Fruit fly (Drosophila melanogaster): ENCODE results near the gene RAF2.

RAF2 gene

DNA sequence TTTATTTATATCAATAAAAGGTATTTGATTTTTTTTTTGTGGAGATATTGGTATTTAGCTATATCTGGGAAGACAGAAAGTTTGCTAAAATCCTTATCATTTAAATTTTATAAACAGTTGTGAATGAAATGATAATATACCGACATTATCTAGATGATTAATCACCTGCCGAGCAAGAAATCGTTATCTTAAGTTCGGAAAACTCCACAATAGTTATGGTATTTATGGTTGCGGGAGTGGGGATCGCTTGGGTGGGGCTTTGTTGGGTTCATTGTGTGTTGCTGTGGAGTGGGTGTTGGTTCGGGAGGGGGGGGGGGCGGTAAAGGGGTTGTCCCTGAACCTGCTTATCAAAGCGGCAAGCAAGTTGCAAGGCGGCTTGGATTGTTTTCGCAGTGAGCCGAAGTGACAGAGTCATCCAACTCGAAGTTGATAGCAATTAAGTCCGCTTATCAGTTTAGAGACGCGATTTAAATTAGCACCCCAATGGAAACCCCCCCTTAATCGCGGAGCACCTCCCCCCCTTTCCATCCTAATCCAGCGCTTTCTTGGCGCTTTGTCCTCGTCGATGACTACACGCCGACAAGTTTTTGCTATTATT lies 6.2 kb downstream of the RAF2 start:
- peak; percentile 8 for TF ChIP-seq noc (tag; optimal IDR thresholded peaks at IDR 0.05)

DNA sequence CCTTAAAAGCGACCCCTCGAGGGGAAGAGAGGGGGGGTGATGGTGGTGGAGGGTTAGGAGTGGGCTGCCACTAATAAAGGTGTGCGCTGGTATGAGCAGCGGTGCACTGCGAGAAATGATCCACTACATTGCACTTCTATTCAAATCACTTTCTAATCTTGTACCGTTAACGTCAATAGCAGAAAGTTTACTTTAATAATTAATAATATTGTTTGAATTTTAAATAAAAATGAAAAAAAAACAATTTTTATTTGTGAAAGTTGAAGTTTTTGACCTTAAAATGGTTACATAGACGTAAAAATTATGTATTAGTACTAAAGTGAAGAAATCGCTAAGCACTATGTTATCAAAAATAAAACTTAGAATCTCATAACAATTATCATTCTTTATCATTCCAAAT lies 6.7 kb downstream of the RAF2 start:
- TF ChIP-seq noc (tag; optimal IDR thresholded peaks at IDR 0.05): no peak

DNA sequence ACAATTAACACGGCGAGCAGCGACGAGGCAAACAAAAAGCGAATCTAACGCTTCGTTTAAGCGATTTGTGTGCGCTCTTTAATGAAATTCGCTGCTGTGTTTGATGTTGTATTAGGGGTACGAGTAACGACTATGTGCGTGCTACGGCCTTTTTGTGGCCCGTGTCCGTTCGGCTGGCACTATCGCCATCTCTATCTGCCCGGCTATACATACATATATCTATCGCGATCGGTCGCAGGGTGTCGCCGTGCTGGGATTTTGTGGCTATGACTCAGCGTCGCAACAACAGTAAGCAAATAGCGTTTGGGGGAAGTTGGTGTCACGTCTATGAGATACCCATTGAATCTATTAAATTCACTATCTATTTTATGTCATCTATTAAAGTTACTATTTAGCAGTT lies 7.6 kb downstream of the RAF2 start:
- TF ChIP-seq noc (tag; optimal IDR thresholded peaks at IDR 0.05): no peak

DNA sequence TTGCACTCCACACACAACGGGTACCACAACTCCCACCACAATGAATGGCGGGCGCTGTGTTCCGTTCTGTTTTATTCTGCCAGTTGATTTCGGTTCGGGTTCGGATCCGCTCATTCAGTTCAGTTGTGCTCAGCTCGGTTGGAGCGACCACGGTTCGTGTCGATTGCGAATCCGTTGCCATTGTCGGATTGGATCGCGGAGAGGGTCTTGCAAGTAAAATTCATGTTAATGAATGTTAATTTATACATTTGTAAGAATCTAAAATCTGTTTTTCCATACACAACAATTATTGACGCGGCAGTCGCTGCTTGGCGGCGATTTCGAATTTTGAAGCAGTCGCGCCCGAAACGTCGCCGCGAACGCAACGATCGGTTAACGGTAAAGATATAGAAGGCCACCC lies 8.4 kb downstream of the RAF2 start, which contains the start of gene Gagr:
TSS of gene Gagr (plus strand) at position 81 of the 400 bp plus-strand sequence.
- TF ChIP-seq noc (tag; optimal IDR thresholded peaks at IDR 0.05): no peak

DNA sequence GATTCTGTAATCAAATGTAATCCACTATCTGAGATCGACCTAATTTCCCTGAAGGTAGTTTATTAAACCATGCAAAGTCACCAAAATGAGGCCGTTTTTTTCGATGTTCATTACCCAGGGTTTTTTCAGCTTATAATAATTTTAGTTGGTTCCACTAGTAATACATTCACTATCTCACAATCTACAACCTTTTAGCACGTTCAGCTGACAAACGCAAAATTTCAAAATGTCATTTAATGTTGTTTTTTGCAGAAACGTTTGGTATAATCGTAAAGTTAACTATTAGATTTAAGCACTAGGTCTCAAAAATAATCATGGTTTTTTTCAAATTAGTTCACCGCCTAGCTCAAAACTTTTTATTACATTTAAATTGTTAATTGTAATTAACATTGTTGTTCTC lies 14.0 kb downstream of the RAF2 start, which contains the start of gene CG44836:
TSS of gene CG44836 (minus strand) at position 101 of the 400 bp plus-strand sequence.
- no peak for TF ChIP-seq noc (tag; optimal IDR thresholded peaks at IDR 0.05)

DNA sequence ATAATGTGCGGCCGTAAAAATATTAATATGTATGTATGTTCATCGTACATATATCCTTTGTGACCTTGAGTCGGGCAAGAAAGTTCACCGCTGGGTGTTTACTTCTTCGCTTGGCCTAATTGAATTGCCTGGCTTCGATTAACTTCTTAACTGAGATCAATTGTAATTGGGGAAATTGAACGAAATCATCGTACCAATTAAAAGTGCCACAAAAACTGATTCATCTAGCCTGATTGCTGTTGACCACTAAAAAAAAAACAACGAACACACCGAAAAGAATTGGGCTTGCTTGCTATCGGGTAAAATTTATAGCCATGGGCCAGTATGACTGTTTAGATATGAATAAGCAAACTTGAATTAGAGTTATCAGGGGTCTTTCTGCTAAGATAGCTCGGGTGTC lies 16.1 kb downstream of the RAF2 start:
- no peak for TF ChIP-seq noc (tag; optimal IDR thresholded peaks at IDR 0.05)

DNA sequence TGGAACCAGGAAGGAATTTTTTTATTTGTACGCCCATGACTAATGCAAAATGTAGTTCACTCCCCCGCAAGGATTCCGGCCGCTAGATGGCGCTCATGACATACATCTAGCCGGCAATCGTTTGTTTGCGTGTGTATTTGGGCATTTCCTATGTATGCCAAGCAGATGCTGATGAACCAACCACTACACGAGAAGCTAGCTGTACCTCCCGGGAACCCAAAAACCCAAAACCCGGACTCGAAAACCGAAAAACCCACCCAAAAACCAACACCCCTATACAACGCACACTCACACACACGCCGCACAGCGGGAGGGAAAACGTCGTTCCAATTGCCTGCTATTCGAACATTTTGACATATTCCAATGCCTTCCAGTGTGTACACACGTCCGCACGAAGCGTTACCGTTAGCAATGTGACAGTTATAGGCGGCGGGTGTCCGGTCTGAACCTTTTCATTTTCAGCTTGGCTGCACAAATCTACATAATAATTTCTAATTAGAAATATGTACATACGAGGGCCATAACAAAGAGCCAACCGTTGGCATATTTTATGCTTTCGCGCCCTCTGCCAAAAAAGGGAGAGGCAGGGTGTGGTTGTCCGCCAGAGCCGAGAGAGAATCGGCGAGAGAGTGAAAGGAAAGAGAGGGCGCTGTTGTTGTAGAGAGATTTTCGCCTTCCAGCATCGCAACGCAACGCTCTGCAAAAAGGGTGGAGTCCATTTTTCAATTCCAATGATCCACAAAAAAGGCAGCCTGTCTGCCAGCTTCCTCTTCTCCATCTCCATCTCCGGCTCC lies 21.9 kb downstream of the RAF2 start:
- TF ChIP-seq noc (tag; optimal IDR thresholded peaks at IDR 0.05): no peak

DNA sequence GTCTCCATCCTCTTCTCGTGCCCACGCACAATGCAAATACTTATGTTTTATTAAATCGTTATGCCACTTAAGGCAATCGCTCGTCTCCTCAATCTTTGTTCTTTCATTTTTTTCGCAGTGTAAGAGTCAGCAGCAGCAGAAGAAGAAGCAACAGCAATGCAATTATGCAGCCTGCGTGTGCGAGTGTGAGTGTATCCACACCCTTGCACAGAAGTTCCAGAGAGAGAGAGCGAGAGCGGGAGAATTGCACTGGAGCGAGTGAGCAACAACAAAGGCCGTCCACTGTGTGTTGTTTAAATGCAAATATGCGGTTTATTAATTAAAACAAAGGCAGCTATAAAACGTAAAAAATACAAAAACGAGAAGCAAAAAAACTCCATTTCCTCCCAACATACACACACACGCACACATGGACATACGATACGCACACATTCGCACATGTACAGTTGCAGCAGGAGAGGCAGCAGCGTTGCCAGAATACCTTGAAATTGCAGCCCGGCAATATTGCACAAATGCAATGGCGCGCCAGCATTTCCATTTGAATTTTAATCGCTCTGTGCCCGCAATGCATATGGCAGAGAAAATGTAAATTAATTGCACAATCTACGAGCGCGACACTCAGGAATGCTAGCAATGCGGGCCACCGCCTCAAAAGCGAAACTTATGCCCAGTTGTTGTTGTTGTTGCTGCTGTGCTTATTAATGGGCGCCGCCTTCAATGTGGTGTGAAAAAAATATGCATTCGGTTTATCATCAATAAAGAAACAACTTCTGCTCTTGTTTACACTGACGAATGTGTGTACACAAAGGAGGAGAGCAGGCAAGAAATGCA lies 22.7 kb downstream of the RAF2 start:
- no peak for TF ChIP-seq noc (tag; optimal IDR thresholded peaks at IDR 0.05)

DNA sequence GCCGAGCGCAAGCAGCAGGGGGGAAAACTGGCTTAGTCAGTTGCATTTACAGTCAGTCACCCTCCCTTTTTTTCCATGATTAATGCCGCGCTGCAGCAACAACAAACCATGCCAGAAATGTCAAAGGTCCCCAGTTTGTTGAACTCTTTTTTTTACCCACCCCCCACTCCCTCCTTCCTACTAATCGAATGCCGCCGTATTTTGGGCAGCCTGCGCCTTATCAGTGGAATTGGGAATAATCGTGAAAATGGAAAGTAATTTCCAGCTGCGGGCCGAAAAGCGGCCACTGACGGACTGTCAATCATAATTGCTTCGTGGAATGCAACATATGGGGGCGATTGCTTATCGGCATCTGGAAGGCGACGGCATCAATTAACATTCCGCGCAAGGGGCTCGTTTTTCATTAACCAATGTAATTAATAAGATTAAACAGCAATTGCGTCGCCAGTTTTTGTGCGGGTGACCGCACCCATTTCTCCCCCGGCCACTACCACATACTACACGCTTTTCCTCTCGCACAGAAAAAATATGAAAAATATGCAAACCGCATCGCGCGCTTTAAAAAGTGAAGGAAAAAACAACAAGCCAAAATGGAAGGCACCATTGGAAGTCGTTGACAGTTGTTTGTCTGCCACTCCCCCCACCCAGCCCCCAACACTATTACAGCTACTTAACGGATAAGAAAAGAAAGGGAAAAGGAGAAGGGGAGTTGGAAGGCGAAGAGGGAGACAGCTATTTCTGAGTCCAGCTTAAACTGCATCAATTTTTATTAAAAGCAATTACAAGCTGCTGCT lies 23.5 kb downstream of the RAF2 start:
- TF ChIP-seq noc (tag; optimal IDR thresholded peaks at IDR 0.05): no peak

DNA sequence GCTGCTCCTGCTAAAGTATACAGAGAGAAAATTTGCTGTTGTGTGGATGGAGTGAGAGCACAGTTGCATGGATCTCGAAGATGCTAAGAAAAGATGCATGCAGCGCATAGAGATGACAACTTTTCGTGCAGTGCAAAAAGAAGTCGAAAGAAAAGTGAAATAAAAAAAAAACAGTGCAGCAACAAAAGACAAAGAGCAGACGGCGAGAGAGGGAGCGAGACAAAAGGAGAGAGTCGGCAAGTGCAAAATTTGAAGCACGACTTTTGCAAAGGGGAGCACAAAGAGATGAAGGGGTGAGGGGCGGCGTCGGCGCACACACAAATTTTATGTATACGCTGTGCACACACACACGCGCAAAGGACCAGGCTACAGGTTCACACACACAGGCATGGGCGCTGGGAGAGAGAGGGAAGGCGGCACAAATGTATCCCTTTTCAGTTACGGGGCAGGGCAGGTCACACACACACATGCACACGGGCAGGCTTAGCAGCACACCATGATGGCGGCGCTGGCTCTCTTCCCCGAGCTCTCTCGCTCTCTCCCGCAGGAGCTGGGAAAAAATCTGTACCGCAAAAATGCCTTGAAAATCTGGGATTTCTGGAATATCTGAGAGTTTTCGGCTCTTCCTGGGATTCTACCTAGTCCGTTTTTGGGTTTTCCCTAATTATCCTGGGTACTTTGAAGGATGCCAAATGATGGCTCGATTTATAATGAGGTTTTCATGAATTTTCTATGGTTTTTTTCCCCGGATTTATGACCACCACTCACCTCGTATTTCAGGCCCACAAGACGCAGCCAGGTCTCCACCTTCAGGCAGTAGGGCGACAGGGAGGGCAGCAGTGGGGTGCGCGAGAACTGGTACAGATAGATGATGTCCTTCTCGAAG lies 24.4 kb downstream of the RAF2 start:
- no peak for TF ChIP-seq noc (tag; optimal IDR thresholded peaks at IDR 0.05)

DNA sequence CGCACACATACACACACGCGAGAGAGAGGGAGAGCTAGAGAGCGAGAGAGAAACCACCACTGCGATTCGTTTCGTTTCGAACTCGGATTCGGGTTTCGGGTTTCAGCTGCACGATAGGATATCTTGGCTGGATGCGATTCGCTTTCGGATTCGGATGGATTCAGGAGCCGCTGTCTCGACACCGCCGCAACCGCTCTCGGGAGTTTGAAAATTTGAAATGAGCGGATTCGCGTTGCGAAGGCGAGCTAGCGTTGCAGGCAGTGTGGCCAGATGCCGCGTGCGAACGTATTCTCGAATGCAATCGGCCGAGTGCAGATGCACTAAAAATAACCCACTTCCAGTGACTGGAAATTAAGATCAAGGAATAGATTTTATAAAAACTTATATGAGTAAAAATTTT lies 25.4 kb downstream of the RAF2 start, which contains the start of gene fax:
TSS of gene fax (minus strand) at position 263 of the 400 bp plus-strand sequence.
- no peak for TF ChIP-seq noc (tag; optimal IDR thresholded peaks at IDR 0.05)

DNA sequence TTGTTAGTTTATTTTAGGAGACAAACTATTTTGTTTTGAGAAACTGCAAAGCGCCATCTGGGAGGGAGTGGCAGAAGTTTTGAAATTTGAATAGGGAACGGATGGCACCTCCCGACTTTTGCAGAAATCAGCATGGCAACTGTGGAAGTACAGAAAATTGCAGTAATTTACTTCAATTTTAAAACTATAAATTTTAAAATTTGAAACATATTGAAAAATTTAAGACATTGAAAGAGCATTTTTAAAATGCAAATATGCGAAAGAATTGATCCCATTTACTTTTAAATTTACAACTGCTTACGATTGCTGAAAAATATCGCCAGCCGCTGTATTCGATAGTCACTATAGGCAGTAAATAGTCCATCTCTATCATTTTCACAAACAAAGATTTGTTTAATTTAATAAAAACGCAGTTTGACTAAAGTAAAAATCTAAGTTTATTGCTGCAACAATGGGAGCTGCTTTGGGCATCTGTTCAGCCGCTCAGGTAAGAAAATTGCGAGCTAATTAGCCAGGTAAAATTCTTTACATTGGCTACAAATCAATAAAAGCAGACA lies 26.3 kb downstream of the RAF2 start, which contains the start of gene Serinc:
TSS of gene Serinc (plus strand) at position 329 of the 557 bp plus-strand sequence.
- TF ChIP-seq noc (tag; optimal IDR thresholded peaks at IDR 0.05): no peak

DNA sequence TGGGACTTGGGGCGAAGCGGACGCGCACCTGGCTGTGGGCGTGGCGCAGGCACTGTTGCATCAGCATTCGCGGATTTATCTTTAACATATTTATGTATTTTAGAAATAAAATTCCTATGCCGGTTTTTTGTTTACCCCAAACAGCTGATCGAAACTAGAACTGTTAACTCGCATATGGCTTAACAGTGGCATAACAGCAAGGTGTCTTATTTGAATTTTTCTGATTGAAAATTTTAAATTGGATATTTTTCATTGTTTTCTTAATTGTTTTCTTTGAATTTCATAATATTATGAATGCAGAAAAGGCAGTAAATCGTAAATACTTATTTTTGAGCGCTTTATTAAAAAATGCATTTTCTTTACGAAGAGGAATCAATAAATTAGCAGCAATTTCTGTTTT lies 30.9 kb downstream of the RAF2 start, which contains the start of gene GluRS-m:
TSS of gene GluRS-m (minus strand) at position 154 of the 400 bp plus-strand sequence.
- no peak for TF ChIP-seq noc (tag; optimal IDR thresholded peaks at IDR 0.05)

Measured in whole organism, larva.